Worm (Caenorhabditis elegans) whole organism, L1 larva: ENCODE measurements around the gene ymel-1.

ENCODE experiments used
- C04F5.9 ChIP-seq: sonication (generic microtip); optimal IDR thresholded peaks from 2 replicates; lab custom pipeline; 2016; ENCODE audit warnings: missing genetic modification characterization, missing compliant biosample characterization
- C16A3.4 ChIP-seq: fragments of 150-350 bp; optimal IDR thresholded peaks from 2 replicates; lab custom pipeline; 2014; ENCODE audit warnings: missing biosample characterization, missing genetic modification characterization
- Y116A8C.19 ChIP-seq: sonication (generic microtip); optimal IDR thresholded peaks from 2 replicates; lab custom pipeline; 2016; ENCODE audit warnings: missing compliant biosample characterization, missing genetic modification characterization, borderline replicate concordance
- aly-2 ChIP-seq: fragments of 150-350 bp; optimal IDR thresholded peaks from 2 replicates; lab custom pipeline; 2014; ENCODE audit warnings: missing biosample characterization, missing genetic modification characterization
- ama-1 ChIP-seq: fragments of 150-350 bp; optimal IDR thresholded peaks from 2 replicates; lab custom pipeline; 2014
- blmp-1 ChIP-seq: fragments of 150-350 bp; optimal IDR thresholded peaks from 2 replicates; lab custom pipeline; 2014; ENCODE audit warnings: missing biosample characterization, missing genetic modification characterization
- ceh-88 ChIP-seq: fragments of 200-800 bp; sonication (Bioruptor generic); IDR thresholded peaks from 2 replicates; pipeline ENCODE4 v1.3.6; 2022; ENCODE audit warnings: missing genetic modification characterization, missing compliant biosample characterization
- ceh-90 ChIP-seq: sonication (generic microtip); optimal IDR thresholded peaks from 2 replicates; lab custom pipeline; 2016; ENCODE audit warnings: missing genetic modification characterization, missing compliant biosample characterization
- ces-1 ChIP-seq: fragments of 150-350 bp; optimal IDR thresholded peaks from 2 replicates; lab custom pipeline; 2014; ENCODE audit warnings: missing biosample characterization, missing genetic modification reagents, missing genetic modification characterization
- dsc-1 ChIP-seq: sonication (generic microtip); optimal IDR thresholded peaks from 2 replicates; lab custom pipeline; 2016; ENCODE audit warnings: mild to moderate bottlenecking, missing genetic modification characterization, missing compliant biosample characterization
- efl-1 ChIP-seq, 4 experiments: fragments of 150-350 bp; optimal IDR thresholded peaks in 3 of 4; peaks in 1 of 4; 1 replicate in 1 of 4; 2 replicates in 3 of 4; lab custom pipeline; 2014; ENCODE audit warnings: missing biosample characterization in 2 of 4, missing genetic modification characterization in 2 of 4, missing genetic modification reagents in 2 of 4
- efl-3 ChIP-seq: fragments of 200-800 bp; sonication (Bioruptor generic); optimal IDR thresholded peaks from 2 replicates; lab custom pipeline; 2018; ENCODE audit warnings: mild to moderate bottlenecking, missing genetic modification characterization, missing compliant biosample characterization
- egl-13 ChIP-seq: sonication (generic microtip); optimal IDR thresholded peaks from 2 replicates; lab custom pipeline; 2016; ENCODE audit warnings: missing genotype, missing genetic modification reagents, missing genetic modification characterization, missing compliant biosample characterization
- egl-27 ChIP-seq, 2 experiments: fragments of 150-350 bp in 1 of 2; sonication (generic microtip); optimal IDR thresholded peaks; 3 replicates each; lab custom pipeline; 2017 to 2018; ENCODE audit warnings: missing biosample characterization in 2 of 2, missing genetic modification characterization in 2 of 2, missing genetic modification reagents in 2 of 2
- elt-2 ChIP-seq: sonication (generic microtip); optimal IDR thresholded peaks from 2 replicates; lab custom pipeline; 2016; ENCODE audit warnings: missing genetic modification characterization, mild to moderate bottlenecking, inconsistent platforms, missing compliant biosample characterization, missing genetic modification reagents
- elt-3 ChIP-seq, 6 experiments: fragments of 150-350 bp in 1 of 6; sonication (generic microtip); optimal IDR thresholded peaks; 2 replicates each; lab custom pipeline; 2017 to 2018; ENCODE audit warnings: missing biosample characterization in 6 of 6, missing genetic modification characterization in 6 of 6, inconsistent platforms in 1 of 6
- ets-5 ChIP-seq: fragments of 200-800 bp; sonication (Bioruptor generic); IDR thresholded peaks from 2 replicates; pipeline ENCODE4 v1.3.6; 2022; ENCODE audit warnings: missing genetic modification characterization, missing compliant biosample characterization
- fkh-10 ChIP-seq: sonication (generic microtip); optimal IDR thresholded peaks from 2 replicates; lab custom pipeline; 2017; ENCODE audit warnings: missing biosample characterization, missing genetic modification reagents, missing genetic modification characterization
- fkh-4 ChIP-seq: sonication (generic microtip); optimal IDR thresholded peaks from 2 replicates; lab custom pipeline; 2016; ENCODE audit warnings: missing compliant biosample characterization, missing genetic modification characterization, borderline replicate concordance
- fos-1 ChIP-seq: fragments of 150-350 bp; optimal IDR thresholded peaks from 2 replicates; lab custom pipeline; 2014; ENCODE audit warnings: missing biosample characterization, missing genetic modification characterization
- grh-1 ChIP-seq: fragments of 200-800 bp; sonication (Bioruptor generic); IDR thresholded peaks from 2 replicates; pipeline ENCODE4 v1.3.6; 2022; ENCODE audit warnings: missing genetic modification reagents, missing genetic modification characterization, missing compliant biosample characterization
- hlh-4 ChIP-seq: sonication (generic microtip); optimal IDR thresholded peaks from 2 replicates; lab custom pipeline; 2016; ENCODE audit warnings: mild to moderate bottlenecking, missing genetic modification characterization, missing compliant biosample characterization
- lin-13 ChIP-seq: fragments of 150-350 bp; optimal IDR thresholded peaks from 2 replicates; lab custom pipeline; 2014; ENCODE audit warnings: missing biosample characterization, missing genetic modification reagents, missing genetic modification characterization
- mdl-1 ChIP-seq, 2 experiments: fragments of 150-350 bp; optimal IDR thresholded peaks; 2 replicates each; lab custom pipeline; 2014 to 2017; ENCODE audit warnings: missing biosample characterization in 2 of 2, missing genetic modification characterization in 2 of 2, inconsistent platforms in 1 of 2
- nhr-12 ChIP-seq: sonication (generic microtip); optimal IDR thresholded peaks from 2 replicates; lab custom pipeline; 2017; ENCODE audit warnings: missing biosample characterization, missing genetic modification characterization
- nhr-19 ChIP-seq: fragments of 200-800 bp; sonication (Bioruptor generic); conservative IDR thresholded peaks from 2 replicates; pipeline ENCODE4 v1.3.6; 2022; ENCODE audit warnings: missing genetic modification characterization, missing compliant biosample characterization
- nhr-20 ChIP-seq: sonication (generic microtip); optimal IDR thresholded peaks from 2 replicates; lab custom pipeline; 2016; ENCODE audit warnings: mild to moderate bottlenecking, missing genetic modification characterization, missing compliant biosample characterization
- nhr-237 ChIP-seq: fragments of 150-350 bp; optimal IDR thresholded peaks from 2 replicates; lab custom pipeline; 2014; ENCODE audit warnings: missing biosample characterization, missing genetic modification characterization
- nhr-76 ChIP-seq: sonication (generic microtip); optimal IDR thresholded peaks from 2 replicates; lab custom pipeline; 2017; ENCODE audit warnings: missing biosample characterization, missing genetic modification characterization
- nhr-77 ChIP-seq: fragments of 150-350 bp; optimal IDR thresholded peaks from 2 replicates; lab custom pipeline; 2014; ENCODE audit warnings: missing biosample characterization, missing genetic modification characterization
- nhr-84 ChIP-seq: sonication (generic microtip); optimal IDR thresholded peaks from 2 replicates; lab custom pipeline; 2017; ENCODE audit warnings: missing biosample characterization, missing genetic modification characterization
- nhr-85 ChIP-seq: sonication (generic microtip); peaks from one replicate; lab custom pipeline; 2016; ENCODE audit warnings: missing genetic modification characterization, inconsistent platforms, missing compliant biosample characterization
- nhr-90 ChIP-seq: sonication (generic microtip); optimal IDR thresholded peaks from 2 replicates; lab custom pipeline; 2016; ENCODE audit warnings: mild to moderate bottlenecking, missing genetic modification characterization, missing compliant biosample characterization; ENCODE audit not compliant: poor library complexity
- pag-3 ChIP-seq: sonication (generic microtip); optimal IDR thresholded peaks from 2 replicates; lab custom pipeline; 2017; ENCODE audit warnings: missing genetic modification characterization, mild to moderate bottlenecking, missing compliant biosample characterization, antibody characterized with exemption, borderline replicate concordance; ENCODE audit not compliant: insufficient read depth
- pax-3 ChIP-seq: fragments of 200-800 bp; sonication (Bioruptor generic); optimal IDR thresholded peaks from 2 replicates; lab custom pipeline; 2018; ENCODE audit warnings: mild to moderate bottlenecking, missing genetic modification characterization, moderate library complexity, missing compliant biosample characterization
- pqm-1 ChIP-seq: sonication (generic microtip); optimal IDR thresholded peaks from 3 replicates; lab custom pipeline; 2017; ENCODE audit warnings: missing biosample characterization, missing genetic modification characterization
- rnt-1 ChIP-seq: sonication (generic microtip); optimal IDR thresholded peaks from 2 replicates; lab custom pipeline; 2016; ENCODE audit warnings: mild to moderate bottlenecking, missing genetic modification characterization, moderate library complexity, missing compliant biosample characterization
- skn-1 ChIP-seq: fragments of 150-350 bp; optimal IDR thresholded peaks from 2 replicates; lab custom pipeline; 2014; ENCODE audit warnings: missing biosample characterization, missing genetic modification characterization
- snpc-4 ChIP-seq: fragments of 150-350 bp; optimal IDR thresholded peaks from 2 replicates; lab custom pipeline; 2014; ENCODE audit warnings: missing biosample characterization, missing genetic modification characterization
- snu-23 ChIP-seq: sonication (generic microtip); optimal IDR thresholded peaks from 2 replicates; lab custom pipeline; 2016; ENCODE audit warnings: missing genetic modification characterization, missing compliant biosample characterization
- sox-4 ChIP-seq: sonication (generic microtip); optimal IDR thresholded peaks from 2 replicates; lab custom pipeline; 2016; ENCODE audit warnings: missing genetic modification characterization, missing compliant biosample characterization
- sptf-1 ChIP-seq: fragments of 150-350 bp; optimal IDR thresholded peaks from 2 replicates; lab custom pipeline; 2014; ENCODE audit warnings: missing biosample characterization, missing genetic modification characterization
- sup-37 ChIP-seq: fragments of 200-800 bp; sonication (Bioruptor generic); optimal IDR thresholded peaks from 2 replicates; lab custom pipeline; 2018; ENCODE audit warnings: mild to moderate bottlenecking, missing genetic modification characterization, missing compliant biosample characterization
- swsn-7 ChIP-seq: sonication (generic microtip); optimal IDR thresholded peaks from 2 replicates; lab custom pipeline; 2016; ENCODE audit warnings: missing genetic modification characterization, missing compliant biosample characterization
- unc-30 ChIP-seq: sonication (generic microtip); optimal IDR thresholded peaks from 2 replicates; lab custom pipeline; 2017; ENCODE audit warnings: missing biosample characterization, missing genetic modification characterization
- unc-62 ChIP-seq: fragments of 150-350 bp; optimal IDR thresholded peaks from 2 replicates; lab custom pipeline; 2014; ENCODE audit warnings: missing biosample characterization, missing genetic modification reagents, missing genetic modification characterization
- unc-86 ChIP-seq: sonication (generic microtip); optimal IDR thresholded peaks from 2 replicates; lab custom pipeline; 2016; ENCODE audit warnings: missing genetic modification characterization, missing compliant biosample characterization
- unc-98 ChIP-seq: fragments of 200-800 bp; sonication (Bioruptor generic); IDR thresholded peaks from 2 replicates; pipeline ENCODE4 v1.3.6; 2022; ENCODE audit warnings: missing genetic modification characterization, missing compliant biosample characterization
- xbp-1 ChIP-seq: sonication (generic microtip); optimal IDR thresholded peaks from 2 replicates; lab custom pipeline; 2016; ENCODE audit warnings: missing genetic modification characterization, missing compliant biosample characterization
- zag-1 ChIP-seq: fragments of 150-350 bp; optimal IDR thresholded peaks from 2 replicates; lab custom pipeline; 2014; ENCODE audit warnings: missing biosample characterization, missing genetic modification characterization
- zip-4 ChIP-seq: fragments of 200-800 bp; sonication (Bioruptor generic); optimal IDR thresholded peaks from 2 replicates; lab custom pipeline; 2018; ENCODE audit warnings: mild to moderate bottlenecking, missing genetic modification characterization, moderate library complexity, missing compliant biosample characterization
- ztf-4 ChIP-seq: fragments of 150-350 bp; optimal IDR thresholded peaks from 2 replicates; lab custom pipeline; 2014; ENCODE audit warnings: missing biosample characterization, missing genetic modification characterization

The ymel-1 gene

ce11 chrIII:10460427-10461163, 44.7 kb downstream of the ymel-1 start, which contains the start of gene ecps-1:
Gene ecps-1 (minus strand): TSS chrIII:10460551.
- peak; percentile 81 for TF ChIP-seq C04F5.9 (tag; lab: Kevin White, UChicago)
- peak; percentile 96 for TF ChIP-seq unc-98
- TF ChIP-seq unc-30 (tag; lab: Kevin White, UChicago) = no peak
- peak; percentile 72 for TF ChIP-seq pqm-1 (tag; lab: Kevin White, UChicago)
- peak; percentile 50 for TF ChIP-seq snpc-4 (tag; lab: Kevin White, UChicago)
- TF ChIP-seq zag-1 (tag; lab: Kevin White, UChicago) = no peak
- TF ChIP-seq unc-62 (GFP tag; lab: Kevin White, UChicago) = no peak
- peak; percentile 61; the same call in 1 of the 2 replicates for TF ChIP-seq grh-1 (GFP tag; lab: Robert Waterston, UW)
- TF ChIP-seq fkh-10 (GFP tag; lab: Kevin White, UChicago) = peak; percentile 78
- TF ChIP-seq snu-23 (GFP tag; lab: Kevin White, UChicago) = peak; percentile 94
- TF ChIP-seq nhr-77 (tag; lab: Kevin White, UChicago) = peak; percentile 79
- TF ChIP-seq xbp-1 (tag; lab: Kevin White, UChicago) = peak; percentile 92
- TF ChIP-seq mdl-1 (tag; optimal IDR thresholded peaks at IDR 0.05; lab: Kevin White, UChicago) = peak in 1 of 2 experiments; percentile 47
- peak; percentile 70 for TF ChIP-seq zip-4 (GFP tag; lab: Kevin White, UChicago)
- peak; percentile 93 for TF ChIP-seq pax-3 (tag; lab: Kevin White, UChicago)
- TF ChIP-seq ceh-90 (tag; lab: Kevin White, UChicago) = peak; percentile 77
- peak in 1 of 2 experiments; percentile 22 for TF ChIP-seq egl-27 (tag; optimal IDR thresholded peaks at IDR 0.05; lab: Kevin White, UChicago)
- peak; percentile 91 for TF ChIP-seq swsn-7 (tag; lab: Kevin White, UChicago)
- no peak for TF ChIP-seq nhr-12
- peak; percentile 80 for TF ChIP-seq dsc-1 (tag; lab: Kevin White, UChicago)
- no peak for TF ChIP-seq pag-3
- peak; percentile 92 for TF ChIP-seq nhr-85 (tag; lab: Kevin White, UChicago)
- peak; percentile 98 for TF ChIP-seq skn-1 (tag; lab: Kevin White, UChicago)
- peak; percentile 51 for TF ChIP-seq ztf-4 (tag; lab: Kevin White, UChicago)
- peak; percentile 90 for TF ChIP-seq ceh-88 (GFP tag; lab: Robert Waterston, UW)
- peak; percentile 92 for TF ChIP-seq nhr-20 (tag; lab: Kevin White, UChicago)
- no peak for TF ChIP-seq ces-1 (GFP tag; lab: Kevin White, UChicago)
- TF ChIP-seq nhr-237 (tag; lab: Kevin White, UChicago) = peak; percentile 68
- TF ChIP-seq sptf-1 (tag; lab: Kevin White, UChicago) = no peak
- no peak for TF ChIP-seq ets-5
- TF ChIP-seq Y116A8C.19 = peak; percentile 21
- peak; percentile 98 for TF ChIP-seq rnt-1 (tag; lab: Kevin White, UChicago)
- no peak for TF ChIP-seq ama-1 (lab: Kevin White, UChicago)
- no peak for TF ChIP-seq nhr-84 (tag; lab: Kevin White, UChicago)
- no peak for TF ChIP-seq hlh-4 (tag; lab: Kevin White, UChicago)
- TF ChIP-seq aly-2 (tag; lab: Kevin White, UChicago) = peak; percentile 89
- TF ChIP-seq fkh-4 (tag; lab: Kevin White, UChicago) = peak; percentile 76
- TF ChIP-seq unc-86 (tag; lab: Kevin White, UChicago) = peak; percentile 87
- peak; percentile 83 for TF ChIP-seq lin-13 (GFP tag; lab: Kevin White, UChicago)
- peak in 2 of 6 experiments; percentile 72 to 93 for TF ChIP-seq elt-3 (tag; optimal IDR thresholded peaks at IDR 0.05; lab: Kevin White, UChicago)
- no peak for TF ChIP-seq efl-3 (GFP tag; lab: Kevin White, UChicago)
- TF ChIP-seq C16A3.4 = peak; percentile 98
- TF ChIP-seq fos-1 = peak; percentile 88
- peak; percentile 91 for TF ChIP-seq sox-4
- peak; percentile 61 for TF ChIP-seq elt-2 (tag; lab: Kevin White, UChicago)
- peak; percentile 81 for TF ChIP-seq egl-13 (tag; lab: Kevin White, UChicago)
- TF ChIP-seq efl-1 (optimal IDR thresholded peaks at IDR 0.05; lab: Kevin White, UChicago) = peak; percentile 88 to 92
- TF ChIP-seq efl-1 (GFP tag; optimal IDR thresholded peaks at IDR 0.05 in 1 of 2; lab: Kevin White, UChicago) = peak; percentile 78 to 98
- no peak for TF ChIP-seq blmp-1 (tag; lab: Kevin White, UChicago)
- TF ChIP-seq sup-37 = peak; percentile 50
- TF ChIP-seq nhr-76 (tag; lab: Kevin White, UChicago) = no peak
- peak; percentile 89 for TF ChIP-seq nhr-19 (GFP tag; lab: Robert Waterston, UW)
- TF ChIP-seq nhr-90 (tag; lab: Kevin White, UChicago) = peak; percentile 96
